Fruit fly (Drosophila melanogaster): ENCODE measurements around the gene Aven.
A peak's percentile ranks its signal among the peaks of the same experiment; 100 is the strongest.

DNA sequence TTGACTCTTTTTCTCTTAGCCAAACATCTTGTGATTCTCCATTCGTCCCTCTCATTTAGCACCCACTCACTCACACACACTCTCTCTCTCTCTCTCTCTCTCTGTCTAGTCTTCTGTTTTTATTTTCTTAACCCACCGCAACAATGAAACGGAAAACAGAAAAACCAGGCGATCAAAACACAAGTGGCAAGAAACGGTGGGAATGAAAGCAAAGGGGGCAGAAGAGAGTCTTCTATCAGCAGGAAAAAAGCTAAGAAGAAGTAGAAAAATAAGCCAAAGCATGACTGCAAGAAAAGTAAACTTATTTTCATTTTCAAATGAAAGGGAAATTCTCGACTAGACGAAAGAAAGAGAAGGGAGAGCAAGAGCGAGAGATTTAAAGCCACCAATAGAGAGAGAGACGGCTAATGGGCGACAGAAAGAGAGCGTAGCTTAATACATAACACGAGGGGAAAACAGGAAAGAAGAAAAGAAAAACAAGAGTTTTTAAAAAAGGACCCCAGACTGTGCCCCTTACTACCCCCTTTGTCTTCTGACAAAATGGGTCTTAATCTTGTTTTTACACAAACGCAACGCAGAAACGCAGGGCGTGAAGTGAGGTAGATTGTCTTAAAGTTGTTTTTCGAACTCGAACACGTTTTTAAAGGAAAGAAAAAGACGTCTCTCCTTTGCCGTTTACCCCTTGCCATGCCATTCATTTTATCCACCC lies 44.5 kb upstream of the Aven start:
- TF ChIP-seq CG6854 (GFP tag; optimal IDR thresholded peaks at IDR 0.05) (peak; percentile 64), CG1621 (tag; optimal IDR thresholded peaks at IDR 0.05) (peak; percentile 56), achi (GFP tag; optimal IDR thresholded peaks at IDR 0.05) (no peak), Lpt (GFP tag; optimal IDR thresholded peaks at IDR 0.05) (peak; percentile 45), Hr38 (GFP tag; optimal IDR thresholded peaks at IDR 0.05) (no peak), CG4318 (GFP tag; optimal IDR thresholded peaks at IDR 0.05) (no peak), eg (GFP tag; IDR thresholded peaks at IDR 0.05) (no peak), Ets21C (GFP tag; optimal IDR thresholded peaks at IDR 0.05) (no peak)

Data from whole organism, prepupa.